Fruit fly (Drosophila melanogaster) whole organism, wandering third instar larva: Measurements from ENCODE around the gene Lnk.

Experiments used
- Abd-B ChIP-seq: fragments of >200 bp; optimal IDR thresholded peaks from 2 replicates; lab custom pipeline; 2017; ENCODE audit warnings: missing biosample characterization, missing genetic modification characterization
- CG32264 ChIP-seq: fragments of 200-800 bp; sonication (Bioruptor generic); optimal IDR thresholded peaks from 2 replicates; lab custom pipeline; 2016; ENCODE audit warnings: missing biosample characterization, missing genetic modification characterization
- CG9705 ChIP-seq: fragments of 200-800 bp; sonication (Bioruptor generic); optimal IDR thresholded peaks from 2 replicates; lab custom pipeline; 2018; ENCODE audit warnings: missing biosample characterization, mild to moderate bottlenecking, missing genetic modification characterization
- CrebA ChIP-seq: fragments of 200-800 bp; sonication (Bioruptor generic); optimal IDR thresholded peaks from 2 replicates; lab custom pipeline; 2016; ENCODE audit warnings: missing biosample characterization, mild to moderate bottlenecking, missing genetic modification characterization, borderline replicate concordance
- Dfd ChIP-seq: fragments of >200 bp; optimal IDR thresholded peaks from 2 replicates; lab custom pipeline; 2017; ENCODE audit warnings: missing biosample characterization, missing genetic modification characterization
- Dif ChIP-seq: fragments of 200-275, 200-300 bp; sonication (Bioruptor generic); optimal IDR thresholded peaks from 2 replicates; lab custom pipeline; 2018; ENCODE audit warnings: missing biosample characterization, missing genetic modification characterization; ENCODE audit not compliant: partially characterized antibody
- GATAd ChIP-seq: sonication (Bioruptor generic); optimal IDR thresholded peaks from 2 replicates; lab custom pipeline; 2016; ENCODE audit warnings: missing biosample characterization, missing genetic modification characterization
- HLH106 ChIP-seq: fragments of 200-800 bp; optimal IDR thresholded peaks from 3 replicates; lab custom pipeline; 2019; ENCODE audit warnings: missing biosample characterization, mild to moderate bottlenecking, missing genetic modification characterization, moderate library complexity
- Hnf4 ChIP-seq: fragments of 200-800 bp; sonication (Bioruptor generic); optimal IDR thresholded peaks from 2 replicates; lab custom pipeline; 2016; ENCODE audit warnings: missing biosample characterization, mild to moderate bottlenecking, missing genetic modification characterization
- Hr78 ChIP-seq: fragments of >200 bp; optimal IDR thresholded peaks from 2 replicates; lab custom pipeline; 2017; ENCODE audit warnings: missing biosample characterization, missing genetic modification characterization
- Hr83 ChIP-seq: fragments of 200-300 bp; sonication (Bioruptor generic); optimal IDR thresholded peaks from 2 replicates; lab custom pipeline; 2016; ENCODE audit warnings: missing biosample characterization, mild to moderate bottlenecking, missing genetic modification characterization, moderate library complexity; ENCODE audit not compliant: poor library complexity, severe bottlenecking
- Jra ChIP-seq: sonication (Bioruptor generic); optimal IDR thresholded peaks from 2 replicates; lab custom pipeline; 2016; ENCODE audit warnings: missing biosample characterization, missing genetic modification characterization
- Mio ChIP-seq: sonication (Bioruptor generic); optimal IDR thresholded peaks from 2 replicates; lab custom pipeline; 2016; ENCODE audit warnings: missing biosample characterization, missing genetic modification characterization
- Myc ChIP-seq: fragments of >200 bp; optimal IDR thresholded peaks from 2 replicates; lab custom pipeline; 2017
- N ChIP-seq: fragments of >200 bp; optimal IDR thresholded peaks from 2 replicates; lab custom pipeline; 2018; ENCODE audit warnings: missing biosample characterization, missing external identifiers, missing genetic modification characterization
- OdsH ChIP-seq: fragments of 200-800 bp; sonication (Bioruptor generic); optimal IDR thresholded peaks from 2 replicates; lab custom pipeline; 2016; ENCODE audit warnings: missing biosample characterization, mild to moderate bottlenecking, missing genetic modification characterization
- Rel ChIP-seq, 2 experiments: fragments of 200-800 bp; sonication (Bioruptor generic) in 1 of 2; optimal IDR thresholded peaks; 2 replicates in 1 of 2; 3 replicates in 1 of 2; lab custom pipeline; 2016 to 2019; ENCODE audit warnings: mild to moderate bottlenecking in 2 of 2, missing biosample characterization in 2 of 2, missing genetic modification characterization in 2 of 2, moderate library complexity in 1 of 2
- Sp1 ChIP-seq: fragments of 200-800 bp; sonication (Bioruptor generic); optimal IDR thresholded peaks from 3 replicates; lab custom pipeline; 2019; ENCODE audit warnings: missing biosample characterization, mild to moderate bottlenecking, missing genetic modification characterization, moderate library complexity
- Vsx2 ChIP-seq: fragments of 200-300, 225-300 bp; sonication (Bioruptor generic); optimal IDR thresholded peaks from 2 replicates; lab custom pipeline; 2018; ENCODE audit warnings: missing biosample characterization, missing genetic modification characterization; ENCODE audit not compliant: partially characterized antibody
- br ChIP-seq: fragments of 200-800 bp; sonication (Bioruptor generic); optimal IDR thresholded peaks from 2 replicates; lab custom pipeline; 2016; ENCODE audit warnings: missing biosample characterization, missing genetic modification characterization
- brk ChIP-seq: fragments of 200-800 bp; sonication (Bioruptor generic); optimal IDR thresholded peaks from 2 replicates; lab custom pipeline; 2016; ENCODE audit warnings: missing biosample characterization, mild to moderate bottlenecking, missing genetic modification characterization
- dl ChIP-seq, 2 experiments: fragments of 175-275, 200-275 bp in 1 of 2; fragments of 200-275 bp in 1 of 2; sonication (Bioruptor generic); optimal IDR thresholded peaks; lab custom pipeline; 2018; ENCODE audit warnings: mild to moderate bottlenecking in 2 of 2, missing biosample characterization in 2 of 2, missing genetic modification characterization in 2 of 2, moderate library complexity in 2 of 2; ENCODE audit not compliant: partially characterized antibody in 2 of 2, insufficient read depth in 1 of 2
- dmrt93B ChIP-seq: fragments of 200-800 bp; sonication (Bioruptor generic); optimal IDR thresholded peaks from 2 replicates; lab custom pipeline; 2018; ENCODE audit warnings: missing biosample characterization, mild to moderate bottlenecking, missing genetic modification characterization
- dsf ChIP-seq: sonication (Bioruptor generic); optimal IDR thresholded peaks from 2 replicates; lab custom pipeline; 2016; ENCODE audit warnings: missing biosample characterization, missing genetic modification characterization, borderline replicate concordance
- ey ChIP-seq: fragments of 200-800 bp; sonication (Bioruptor generic); optimal IDR thresholded peaks from 2 replicates; lab custom pipeline; 2016; ENCODE audit warnings: missing biosample characterization, missing genetic modification characterization
- foxo ChIP-seq, 2 experiments: fragments of 200-800 bp; sonication (Bioruptor generic); optimal IDR thresholded peaks; 2 replicates in 1 of 2; 3 replicates in 1 of 2; lab custom pipeline; 2016 to 2017; ENCODE audit warnings: missing biosample characterization in 2 of 2, missing genetic modification characterization in 2 of 2
- fru ChIP-seq: fragments of 200-800 bp; sonication (Bioruptor generic); optimal IDR thresholded peaks from 3 replicates; lab custom pipeline; 2016; ENCODE audit warnings: missing biosample characterization, mild to moderate bottlenecking, missing genetic modification characterization
- h ChIP-seq: fragments of 200-800 bp; sonication (Bioruptor generic); optimal IDR thresholded peaks from 3 replicates; lab custom pipeline; 2016; ENCODE audit warnings: missing biosample characterization, mild to moderate bottlenecking, missing genetic modification characterization
- jim ChIP-seq: fragments of 175-275, 200-325 bp; sonication (Bioruptor generic); optimal IDR thresholded peaks from 2 replicates; lab custom pipeline; 2016; ENCODE audit warnings: missing biosample characterization, mild to moderate bottlenecking, missing genetic modification characterization
- lola ChIP-seq: fragments of >200 bp; optimal IDR thresholded peaks from 2 replicates; lab custom pipeline; 2017; ENCODE audit warnings: missing biosample characterization, missing genetic modification characterization
- pan ChIP-seq: fragments of >200 bp; optimal IDR thresholded peaks from 2 replicates; lab custom pipeline; 2017
- psq ChIP-seq: fragments of 200-800 bp; sonication (Bioruptor generic); optimal IDR thresholded peaks from 3 replicates; lab custom pipeline; 2017; ENCODE audit warnings: missing biosample characterization, mild to moderate bottlenecking, missing genetic modification characterization, moderate library complexity
- rgr ChIP-seq: fragments of 200-800 bp; sonication (Bioruptor generic); optimal IDR thresholded peaks from 3 replicates; lab custom pipeline; 2016; ENCODE audit warnings: missing biosample characterization, mild to moderate bottlenecking, missing genetic modification characterization
- sage ChIP-seq: fragments of 200-800 bp; sonication (Bioruptor generic); optimal IDR thresholded peaks from 2 replicates; lab custom pipeline; 2016; ENCODE audit warnings: missing biosample characterization, mild to moderate bottlenecking, missing genetic modification characterization
- sv ChIP-seq: fragments of 200-800 bp; sonication (Bioruptor generic); optimal IDR thresholded peaks from 3 replicates; lab custom pipeline; 2016; ENCODE audit warnings: missing biosample characterization, missing genetic modification characterization
- tai ChIP-seq: sonication (Bioruptor generic); optimal IDR thresholded peaks from 2 replicates; lab custom pipeline; 2016; ENCODE audit warnings: missing biosample characterization, missing genetic modification characterization
- usp ChIP-seq: fragments of >200 bp; optimal IDR thresholded peaks from 2 replicates; lab custom pipeline; 2017; ENCODE audit warnings: missing biosample characterization, missing genetic modification characterization
- woc ChIP-seq: sonication (Bioruptor generic); optimal IDR thresholded peaks from 2 replicates; lab custom pipeline; 2016; ENCODE audit warnings: missing biosample characterization, mild to moderate bottlenecking, missing genetic modification characterization

The Lnk gene

DNA sequence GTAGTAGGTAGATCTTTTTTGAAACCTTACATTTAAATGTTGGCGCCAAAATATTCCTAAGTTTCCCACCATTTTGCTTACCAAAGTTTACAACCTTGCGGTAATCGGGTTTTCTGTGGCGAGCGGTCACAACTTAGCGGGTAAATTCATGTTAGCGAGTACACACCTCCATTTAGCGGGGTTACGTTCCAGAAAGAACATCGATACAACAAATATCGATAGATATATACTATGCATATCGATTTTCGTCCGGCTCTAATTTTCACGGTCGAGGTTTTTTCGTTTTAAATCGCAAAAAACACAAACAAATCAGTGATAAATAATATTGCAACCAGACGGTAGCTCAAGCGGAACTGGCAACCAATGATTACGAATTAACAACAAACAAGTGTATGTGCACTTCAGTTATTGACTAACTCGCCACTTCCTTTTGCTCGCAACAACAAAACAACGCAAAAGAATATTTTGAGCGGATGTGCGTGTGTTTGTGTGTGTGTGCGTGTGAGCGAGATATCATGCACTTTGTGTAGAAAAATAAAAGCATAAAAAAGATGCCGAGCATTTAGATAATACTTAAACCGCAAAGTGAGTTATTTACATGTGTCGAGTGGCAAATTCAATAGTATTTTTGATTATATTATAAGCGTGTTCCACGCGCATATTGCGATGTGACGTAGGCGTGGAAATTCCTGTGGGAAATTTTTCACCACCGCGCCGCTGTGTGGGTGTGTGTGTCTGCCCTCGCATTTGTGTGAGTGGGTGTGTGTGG lies at the start of gene Lnk:
Lnk (plus strand) TSS at position 236 of the 769 bp plus-strand sequence.
- TF ChIP-seq Dif (GFP tag; lab: Kevin White, UChicago) (no peak), CG9705 (no peak), br (GFP tag; lab: Kevin White, UChicago) (no peak), OdsH (GFP tag; lab: Kevin White, UChicago) (no peak), GATAd (GFP tag; lab: Kevin White, UChicago) (no peak), jim (GFP tag; lab: Kevin White, UChicago) (no peak), tai (GFP tag; lab: Kevin White, UChicago) (no peak), Abd-B (GFP tag; lab: Kevin White, UChicago) (no peak), lola (GFP tag; lab: Kevin White, UChicago) (no peak), Rel (GFP tag; optimal IDR thresholded peaks at IDR 0.05; lab: Kevin White, UChicago) (no peak), Rel (tag; optimal IDR thresholded peaks at IDR 0.05; lab: Kevin White, UChicago) (peak; percentile 41), N (GFP tag; lab: Kevin White, UChicago) (no peak), sage (no peak), usp (GFP tag; lab: Kevin White, UChicago) (no peak), psq (GFP tag; lab: Kevin White, UChicago) (no peak), Jra (GFP tag; lab: Kevin White, UChicago) (no peak), woc (no peak), h (GFP tag; lab: Kevin White, UChicago) (peak; percentile 11), Sp1 (GFP tag; lab: Kevin White, UChicago) (peak; percentile 49), foxo (GFP tag; optimal IDR thresholded peaks at IDR 0.05; lab: Kevin White, UChicago) (no peak), Myc (lab: Kevin White, UChicago) (peak; percentile 80), Hnf4 (no peak), CG32264 (GFP tag; lab: Kevin White, UChicago) (no peak), Mio (GFP tag; lab: Kevin White, UChicago) (no peak), sv (GFP tag; lab: Kevin White, UChicago) (peak; percentile 46), rgr (GFP tag; lab: Kevin White, UChicago) (no peak), Hr83 (peak; percentile 40), Vsx2 (GFP tag; lab: Kevin White, UChicago) (no peak), Hr78 (no peak), dl (GFP tag; optimal IDR thresholded peaks at IDR 0.05; lab: Kevin White, UChicago; ENCODE audit: insufficient read depth in 1 of 2, partially characterized antibody in 2 of 2) (no peak), Dfd (GFP tag; lab: Kevin White, UChicago) (no peak), ey (GFP tag; lab: Kevin White, UChicago) (no peak), CrebA (GFP tag; lab: Kevin White, UChicago) (no peak), fru (GFP tag; lab: Kevin White, UChicago) (no peak), HLH106 (tag; lab: Kevin White, UChicago) (no peak), pan (lab: Kevin White, UChicago) (no peak), brk (no peak), dmrt93B (GFP tag; lab: Kevin White, UChicago) (no peak), dsf (GFP tag; lab: Kevin White, UChicago) (no peak)

DNA sequence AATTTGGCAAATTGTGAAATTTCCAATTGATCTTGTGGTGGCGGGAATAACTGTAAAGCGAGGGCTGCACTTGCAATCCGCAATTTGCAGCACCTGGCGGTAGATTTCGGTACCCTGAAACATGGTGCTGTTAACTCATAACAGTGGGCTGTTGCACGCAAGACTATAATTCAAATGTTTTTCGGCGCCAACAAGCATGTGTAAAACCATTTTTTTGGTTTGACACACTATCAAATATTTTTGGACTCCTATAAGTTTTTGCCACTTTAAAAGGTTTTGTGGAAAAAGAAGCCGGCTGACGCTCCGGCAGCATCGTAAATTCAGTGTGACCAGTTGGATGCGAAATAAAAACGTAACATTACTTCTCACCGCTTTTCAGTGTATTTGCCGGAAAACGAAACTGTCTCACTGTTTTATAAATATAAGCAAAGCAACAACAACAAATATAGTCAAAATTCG lies 37.1 kb upstream of the Lnk start, which contains the start of the genes CG14545 and CG5886:
CG14545 (minus strand) TSS at position 68 of the 459 bp plus-strand sequence.
CG5886 (plus strand) TSS at position 409 of the 459 bp plus-strand sequence.
- TF ChIP-seq Hnf4 (peak; percentile 4), foxo (GFP tag; optimal IDR thresholded peaks at IDR 0.05; lab: Kevin White, UChicago) (peak in 1 of 2 experiments; percentile 22), Vsx2 (GFP tag; lab: Kevin White, UChicago) (no peak), Dif (GFP tag; lab: Kevin White, UChicago) (no peak), jim (GFP tag; lab: Kevin White, UChicago) (no peak), fru (GFP tag; lab: Kevin White, UChicago) (peak; percentile 91), tai (GFP tag; lab: Kevin White, UChicago) (peak; percentile 20), Myc (lab: Kevin White, UChicago) (peak; percentile 55)
- TF ChIP-seq, all 38 proteins: peak for 5
